Fruit fly (Drosophila melanogaster) whole organism, embryonic: ENCODE measurements around the gene fal.

Source experiments
- Antp ChIP-seq: fragments of 200-800 bp; sonication (Bioruptor generic); optimal IDR thresholded peaks from 3 replicates; lab custom pipeline; 2016; ENCODE audit warnings: missing biosample characterization, missing genetic modification characterization
- Asciz ChIP-seq: fragments of 200-800 bp; sonication (Bioruptor generic); optimal IDR thresholded peaks from 2 replicates; lab custom pipeline; 2017; ENCODE audit warnings: missing biosample characterization, mild to moderate bottlenecking, missing genetic modification characterization, missing genetic modification reagents
- CG10209 ChIP-seq: fragments of 200-800 bp; sonication (Bioruptor generic); optimal IDR thresholded peaks from 3 replicates; lab custom pipeline; 2017; ENCODE audit warnings: missing biosample characterization, mild to moderate bottlenecking, missing genetic modification characterization, missing genetic modification reagents
- CG11085 ChIP-seq: fragments of 200-800 bp; sonication (Bioruptor generic); IDR thresholded peaks from 2 replicates; pipeline ENCODE4 v1.3.6; 2022; ENCODE audit warnings: missing biosample characterization, missing genetic modification characterization
- CG13296 ChIP-seq: fragments of 200-800 bp; sonication (Bioruptor generic); optimal IDR thresholded peaks from 3 replicates; lab custom pipeline; 2018; ENCODE audit warnings: missing biosample characterization, mild to moderate bottlenecking, missing genetic modification characterization
- CG14050 ChIP-seq: fragments of 200-800 bp; sonication (Bioruptor generic); IDR thresholded peaks from 3 replicates; pipeline ENCODE4 v1.3.6; 2022; ENCODE audit warnings: missing biosample characterization, missing genetic modification characterization
- CG14965 ChIP-seq: fragments of 200-800 bp; sonication (Bioruptor generic); optimal IDR thresholded peaks from 2 replicates; lab custom pipeline; 2016; ENCODE audit warnings: missing biosample characterization, missing genetic modification characterization, borderline replicate concordance
- CG1529 ChIP-seq: fragments of 200-800 bp; sonication (Bioruptor generic); optimal IDR thresholded peaks from 3 replicates; lab custom pipeline; 2018; ENCODE audit warnings: missing biosample characterization, missing genetic modification characterization
- CG16813 ChIP-seq: fragments of 200-800 bp; sonication (Bioruptor generic); IDR thresholded peaks from 3 replicates; pipeline ENCODE4 v1.3.6; 2022; ENCODE audit warnings: missing biosample characterization, missing genetic modification characterization; ENCODE audit not compliant: partially characterized antibody
- CG17829 ChIP-seq: fragments of 200-800 bp; optimal IDR thresholded peaks from 2 replicates; lab custom pipeline; 2019; ENCODE audit warnings: missing biosample characterization, mild to moderate bottlenecking, missing genetic modification characterization, moderate library complexity
- CG18011 ChIP-seq: fragments of 200-800 bp; sonication (Bioruptor generic); optimal IDR thresholded peaks from 2 replicates; lab custom pipeline; 2017; ENCODE audit warnings: missing biosample characterization, missing genetic modification characterization, mild to moderate bottlenecking, moderate library complexity, missing genotype
- CG2116 ChIP-seq: fragments of 200-800 bp; sonication (Bioruptor generic); optimal IDR thresholded peaks from 3 replicates; lab custom pipeline; 2018; ENCODE audit warnings: missing biosample characterization, mild to moderate bottlenecking, missing genetic modification characterization
- CG2120 ChIP-seq: fragments of 200-800 bp; sonication (Bioruptor generic); optimal IDR thresholded peaks from 3 replicates; lab custom pipeline; 2016; ENCODE audit warnings: missing biosample characterization, missing genetic modification characterization
- CG31388 ChIP-seq: fragments of 200-800 bp; sonication (Bioruptor generic); optimal IDR thresholded peaks from 2 replicates; lab custom pipeline; 2016; ENCODE audit warnings: missing biosample characterization, missing genetic modification characterization
- CG32767 ChIP-seq: fragments of 200-800 bp; sonication (Bioruptor generic); IDR thresholded peaks from 2 replicates; pipeline ENCODE4 v1.3.6; 2022; ENCODE audit warnings: missing biosample characterization, missing genetic modification characterization
- CG34376 ChIP-seq: fragments of 200-800 bp; sonication (Bioruptor generic); optimal IDR thresholded peaks from 2 replicates; lab custom pipeline; 2018; ENCODE audit warnings: missing biosample characterization, mild to moderate bottlenecking, missing genetic modification characterization
- CG4617 ChIP-seq: fragments of 200-800 bp; sonication (Bioruptor generic); optimal IDR thresholded peaks from 3 replicates; lab custom pipeline; 2016; ENCODE audit warnings: missing biosample characterization, missing genetic modification characterization, borderline replicate concordance
- CG6272 ChIP-seq: fragments of 200-800 bp; sonication (Bioruptor generic); IDR thresholded peaks from 2 replicates; pipeline ENCODE4 v1.3.6; 2022; ENCODE audit warnings: missing biosample characterization, missing genetic modification characterization
- CG6654 ChIP-seq: fragments of 200-800 bp; sonication (Bioruptor generic); optimal IDR thresholded peaks from 2 replicates; lab custom pipeline; 2017; ENCODE audit warnings: missing biosample characterization, mild to moderate bottlenecking, missing genetic modification characterization
- CG6689 ChIP-seq: fragments of 200-800 bp; sonication (Bioruptor generic); IDR thresholded peaks from 2 replicates; pipeline ENCODE4 v1.3.6; 2022; ENCODE audit warnings: missing biosample characterization, missing genetic modification characterization
- CG6854 ChIP-seq: fragments of 200-800 bp; sonication (Bioruptor generic); optimal IDR thresholded peaks from 3 replicates; lab custom pipeline; 2017; ENCODE audit warnings: missing biosample characterization, mild to moderate bottlenecking, missing genetic modification characterization
- CG7357 ChIP-seq: fragments of 200-800 bp; sonication (Bioruptor generic); IDR thresholded peaks from 3 replicates; pipeline ENCODE4 v1.3.6; 2022; ENCODE audit warnings: missing biosample characterization, missing genetic modification characterization
- CG7372 ChIP-seq: fragments of 200-800 bp; sonication (Bioruptor generic); IDR thresholded peaks from 2 replicates; pipeline ENCODE4 v1.3.6; 2022; ENCODE audit warnings: missing biosample characterization, missing genetic modification characterization
- CG8924 ChIP-seq: fragments of 200-800 bp; optimal IDR thresholded peaks from 3 replicates; lab custom pipeline; 2019; ENCODE audit warnings: missing biosample characterization, mild to moderate bottlenecking, missing genetic modification characterization, moderate library complexity
- CG9727 ChIP-seq: fragments of 200-800 bp; sonication (Bioruptor generic); optimal IDR thresholded peaks from 3 replicates; lab custom pipeline; 2017; ENCODE audit warnings: missing biosample characterization, mild to moderate bottlenecking, missing genetic modification characterization
- CG9932 ChIP-seq: fragments of 200-800 bp; sonication (Bioruptor generic); IDR thresholded peaks from 2 replicates; pipeline ENCODE4 v1.3.6; 2022; ENCODE audit warnings: missing biosample characterization, missing genetic modification characterization
- Camta ChIP-seq: fragments of 200-800 bp; sonication (Bioruptor generic); optimal IDR thresholded peaks from 2 replicates; lab custom pipeline; 2016; ENCODE audit warnings: missing biosample characterization, missing genetic modification characterization
- D ChIP-seq, 2 experiments: fragments of 200-800 bp in 1 of 2; fragments of >200 bp in 1 of 2; sonication (Bioruptor generic) in 1 of 2; optimal IDR thresholded peaks; 2 replicates in 1 of 2; 3 replicates in 1 of 2; lab custom pipeline; 2017; ENCODE audit warnings: mild to moderate bottlenecking in 1 of 2, missing biosample characterization in 1 of 2, missing genetic modification characterization in 1 of 2, missing genetic modification reagents in 1 of 2
- Dad ChIP-seq: fragments of 200-800 bp; sonication (Bioruptor generic); optimal IDR thresholded peaks from 3 replicates; lab custom pipeline; 2016; ENCODE audit warnings: missing biosample characterization, missing genetic modification characterization
- E2f2 ChIP-seq: fragments of 200-800 bp; sonication (Bioruptor generic); IDR thresholded peaks from 2 replicates; pipeline ENCODE4 v1.3.6; 2022; ENCODE audit warnings: missing biosample characterization, missing genetic modification characterization
- Gug ChIP-seq: fragments of 200-800 bp; sonication (Bioruptor generic); IDR thresholded peaks from 4 replicates; pipeline ENCODE4 v1.3.6; 2022; ENCODE audit warnings: missing biosample characterization, missing genetic modification characterization
- HLH4C ChIP-seq: fragments of 200-800 bp; sonication (Bioruptor generic); IDR thresholded peaks from 3 replicates; pipeline ENCODE4 v1.3.6; 2022; ENCODE audit warnings: missing biosample characterization, missing genetic modification characterization; ENCODE audit not compliant: partially characterized antibody
- Hsf ChIP-seq: fragments of 200-800 bp; sonication (Bioruptor generic); optimal IDR thresholded peaks from 3 replicates; lab custom pipeline; 2016; ENCODE audit warnings: missing biosample characterization, missing genetic modification characterization
- Side ChIP-seq: fragments of 200-800 bp; sonication (Bioruptor generic); optimal IDR thresholded peaks from 2 replicates; lab custom pipeline; 2016; ENCODE audit warnings: missing biosample characterization, missing genetic modification characterization
- Ssrp ChIP-seq: fragments of 200-800 bp; sonication (Bioruptor generic); optimal IDR thresholded peaks from 2 replicates; lab custom pipeline; 2018; ENCODE audit warnings: missing biosample characterization, mild to moderate bottlenecking, missing genetic modification characterization, moderate library complexity
- chinmo ChIP-seq: fragments of 200-800 bp; sonication (Bioruptor generic); IDR thresholded peaks from 4 replicates; pipeline ENCODE4 v1.3.6; 2022; ENCODE audit warnings: missing biosample characterization, missing genetic modification characterization; ENCODE audit not compliant: partially characterized antibody
- dm ChIP-seq: fragments of 200-800 bp; sonication (Bioruptor generic); optimal IDR thresholded peaks from 3 replicates; lab custom pipeline; 2016; ENCODE audit warnings: missing biosample characterization, missing genetic modification characterization
- dpn ChIP-seq, 2 experiments: fragments of 200-800 bp; sonication (Bioruptor generic); optimal IDR thresholded peaks; 3 replicates each; lab custom pipeline; 2016; ENCODE audit warnings: missing biosample characterization in 2 of 2, missing genetic modification characterization in 2 of 2
- gcm2 ChIP-seq: fragments of 200-800 bp; sonication (Bioruptor generic); optimal IDR thresholded peaks from 2 replicates; lab custom pipeline; 2016; ENCODE audit warnings: missing biosample characterization, missing genetic modification characterization
- gro ChIP-seq: fragments of 200-800 bp; sonication (Bioruptor generic); optimal IDR thresholded peaks from 2 replicates; lab custom pipeline; 2016; ENCODE audit warnings: missing biosample characterization, missing genetic modification characterization
- lab ChIP-seq: fragments of 200-800 bp; sonication (Bioruptor generic); optimal IDR thresholded peaks from 3 replicates; lab custom pipeline; 2017; ENCODE audit warnings: missing biosample characterization, missing genetic modification characterization, mild to moderate bottlenecking, moderate library complexity, missing genetic modification reagents
- nerfin-1 ChIP-seq: fragments of 200-800 bp; sonication (Bioruptor generic); optimal IDR thresholded peaks from 3 replicates; lab custom pipeline; 2019; ENCODE audit warnings: missing biosample characterization, mild to moderate bottlenecking, missing genetic modification characterization, moderate library complexity
- pros ChIP-seq: fragments of 200-800 bp; sonication (Bioruptor generic); optimal IDR thresholded peaks from 3 replicates; lab custom pipeline; 2019; ENCODE audit warnings: missing biosample characterization, mild to moderate bottlenecking, missing genetic modification characterization, moderate library complexity
- sd ChIP-seq: fragments of 200-800 bp; sonication (Bioruptor generic); optimal IDR thresholded peaks from 3 replicates; lab custom pipeline; 2018; ENCODE audit warnings: missing biosample characterization, mild to moderate bottlenecking, missing genetic modification characterization, moderate library complexity
- sens-2 ChIP-seq: fragments of 200-800 bp; sonication (Bioruptor generic); IDR thresholded peaks from 2 replicates; pipeline ENCODE4 v1.3.6; 2022; ENCODE audit warnings: missing biosample characterization, missing genetic modification characterization
- sna ChIP-seq: fragments of 200-800 bp; sonication (Bioruptor generic); IDR thresholded peaks from 2 replicates; pipeline ENCODE4 v1.3.6; 2022; ENCODE audit warnings: missing biosample characterization, missing genetic modification characterization; ENCODE audit not compliant: partially characterized antibody
- so ChIP-seq: fragments of 200-800 bp; sonication (Bioruptor generic); IDR thresholded peaks from 3 replicates; pipeline ENCODE4 v1.3.6; 2022; ENCODE audit warnings: missing biosample characterization, missing genetic modification characterization
- tup ChIP-seq: fragments of 200-800 bp; sonication (Bioruptor generic); optimal IDR thresholded peaks from 2 replicates; lab custom pipeline; 2016; ENCODE audit warnings: missing biosample characterization, mild to moderate bottlenecking, missing genetic modification characterization, moderate library complexity

The fal gene

DNA sequence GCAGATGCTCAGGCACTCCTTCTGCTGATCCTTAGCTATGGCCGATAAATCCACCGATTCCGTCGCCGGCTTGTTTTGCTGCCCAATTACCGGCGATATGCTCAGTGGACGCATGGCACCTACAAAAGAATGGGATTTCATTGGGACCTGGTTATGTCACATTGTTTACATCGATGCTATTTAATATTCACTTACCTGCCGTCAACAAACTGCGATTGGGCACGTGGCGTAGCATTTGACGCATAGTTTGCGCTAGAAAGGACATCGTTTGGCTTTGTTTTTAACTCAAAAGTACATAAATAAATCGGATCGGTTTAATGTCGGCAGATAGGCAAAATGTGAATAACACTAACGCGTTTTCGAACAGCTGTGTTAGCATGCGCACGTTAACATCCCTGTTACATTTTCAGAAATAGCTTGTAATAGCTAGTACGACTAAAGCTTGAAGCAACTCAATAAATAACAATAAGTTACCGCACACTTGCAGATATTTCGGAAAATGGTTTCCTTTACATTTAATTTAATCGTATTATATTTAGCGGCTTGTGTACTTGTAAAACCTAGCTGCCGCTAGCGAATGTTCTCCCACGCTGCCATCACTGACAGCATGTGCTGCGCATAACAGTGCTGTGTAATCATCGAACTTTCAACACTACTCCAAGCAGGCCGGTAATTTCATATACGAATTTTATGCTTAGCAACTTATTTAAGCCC lies 39.5 kb upstream of the fal start, which contains the start of the genes mRpL21 and rept (continued):
- TF ChIP-seq CG10209 (peak; percentile 40), CG31388 (GFP tag; lab: Kevin White, UChicago) (no peak), CG2116 (GFP tag; lab: Kevin White, UChicago) (peak; percentile 65), tup (GFP tag; lab: Kevin White, UChicago) (peak; percentile 30), CG13296 (GFP tag; lab: Kevin White, UChicago) (peak; percentile 47), CG14050 (GFP tag; lab: Robert Waterston, UW) (no peak), Asciz (GFP tag; lab: Kevin White, UChicago) (no peak), gro (GFP tag; lab: Kevin White, UChicago) (peak; percentile 58), chinmo (GFP tag; lab: Robert Waterston, UW) (no peak), CG2120 (GFP tag; lab: Kevin White, UChicago) (peak; percentile 87), CG18011 (GFP tag; lab: Kevin White, UChicago) (peak; percentile 37), CG32767 (GFP tag; lab: Robert Waterston, UW) (no peak), CG6854 (GFP tag; lab: Kevin White, UChicago) (no peak), E2f2 (GFP tag; lab: Robert Waterston, UW) (peak; percentile 65), CG7372 (GFP tag; lab: Robert Waterston, UW) (peak; percentile 34; the same call in 1 of the 2 replicates), CG8924 (tag; lab: Kevin White, UChicago) (peak; percentile 42), CG9727 (GFP tag; lab: Kevin White, UChicago) (peak; percentile 46), CG34376 (GFP tag; lab: Kevin White, UChicago) (peak; percentile 29), lab (GFP tag; lab: Kevin White, UChicago) (peak; percentile 68), so (GFP tag; lab: Robert Waterston, UW) (no peak), CG4617 (peak; percentile 54), Side (peak; percentile 61), CG14965 (no peak), sd (tag; lab: Kevin White, UChicago) (peak; percentile 30), gcm2 (GFP tag; lab: Kevin White, UChicago) (peak; percentile 10), D (optimal IDR thresholded peaks at IDR 0.05; lab: Kevin White, UChicago) (no peak), D (GFP tag; optimal IDR thresholded peaks at IDR 0.05; lab: Kevin White, UChicago) (peak; percentile 11), Ssrp (tag; lab: Kevin White, UChicago) (peak; percentile 3), sens-2 (GFP tag; lab: Robert Waterston, UW) (peak; percentile 21; the same call in 1 of the 2 replicates), dm (peak; percentile 94), dpn (GFP tag; optimal IDR thresholded peaks at IDR 0.05; lab: Kevin White, UChicago) (peak; percentile 63 to 70), CG16813 (GFP tag; lab: Robert Waterston, UW) (no peak), sna (GFP tag; lab: Robert Waterston, UW) (no peak), Antp (GFP tag; lab: Kevin White, UChicago) (peak; percentile 16), Hsf (GFP tag; lab: Kevin White, UChicago) (peak; percentile 69), CG11085 (GFP tag; lab: Robert Waterston, UW) (0 out of 2 replicates have a peak, but pooled peaks have one; percentile 16), CG17829 (tag; lab: Kevin White, UChicago) (peak; percentile 41), Gug (GFP tag; lab: Robert Waterston, UW) (peak; percentile 45; the same call in 1 of the 4 replicates), pros (no peak), Camta (peak; percentile 37), CG6689 (GFP tag; lab: Robert Waterston, UW) (0 out of 2 replicates have a peak, but pooled peaks have one; percentile 16), CG6272 (GFP tag; lab: Robert Waterston, UW) (peak; percentile 53; the same call in 1 of the 2 replicates), nerfin-1 (tag; lab: Kevin White, UChicago) (peak; percentile 36), CG7357 (GFP tag; lab: Robert Waterston, UW) (no peak), CG6654 (no peak), CG9932 (GFP tag; lab: Robert Waterston, UW) (peak; percentile 74), Dad (GFP tag; lab: Kevin White, UChicago) (peak; percentile 49), CG1529 (GFP tag; lab: Kevin White, UChicago) (no peak), HLH4C (no peak)
